Worm (Caenorhabditis elegans) whole organism, L1 larva: Measurements from ENCODE around the gene R04E5.7.

Source experiments
- C16A3.4 ChIP-seq: fragments of 150-350 bp; optimal IDR thresholded peaks from 2 replicates; lab custom pipeline; 2014; ENCODE audit warnings: missing biosample characterization, missing genetic modification characterization
- C34B4.2 ChIP-seq: sonication (generic microtip); optimal IDR thresholded peaks from 2 replicates; lab custom pipeline; 2017; ENCODE audit warnings: mild to moderate bottlenecking, missing genetic modification characterization, missing compliant biosample characterization
- Y116A8C.19 ChIP-seq: sonication (generic microtip); optimal IDR thresholded peaks from 2 replicates; lab custom pipeline; 2016; ENCODE audit warnings: missing compliant biosample characterization, missing genetic modification characterization, borderline replicate concordance
- aha-1 ChIP-seq: fragments of 150-350 bp; optimal IDR thresholded peaks from 2 replicates; lab custom pipeline; 2014; ENCODE audit warnings: missing biosample characterization, missing genetic modification characterization
- blmp-1 ChIP-seq: fragments of 150-350 bp; optimal IDR thresholded peaks from 2 replicates; lab custom pipeline; 2014; ENCODE audit warnings: missing biosample characterization, missing genetic modification characterization
- ceh-82 ChIP-seq, 3 experiments: fragments of 150-350 bp in 1 of 3; sonication (generic microtip) in 2 of 3; optimal IDR thresholded peaks; 2 replicates each; lab custom pipeline; 2014 to 2017; ENCODE audit warnings: missing biosample characterization in 3 of 3, missing genetic modification characterization in 3 of 3
- dpl-1 ChIP-seq, 3 experiments: fragments of 150-350 bp in 2 of 3; sonication (generic microtip) in 1 of 3; optimal IDR thresholded peaks; 2 replicates each; lab custom pipeline; 2014 to 2017; ENCODE audit warnings: missing biosample characterization in 3 of 3, missing genetic modification characterization in 3 of 3, missing genetic modification reagents in 3 of 3
- efl-1 ChIP-seq, 4 experiments: fragments of 150-350 bp; optimal IDR thresholded peaks in 3 of 4; peaks in 1 of 4; 1 replicate in 1 of 4; 2 replicates in 3 of 4; lab custom pipeline; 2014; ENCODE audit warnings: missing biosample characterization in 2 of 4, missing genetic modification characterization in 2 of 4, missing genetic modification reagents in 2 of 4
- elt-3 ChIP-seq, 6 experiments: fragments of 150-350 bp in 1 of 6; sonication (generic microtip); optimal IDR thresholded peaks; 2 replicates each; lab custom pipeline; 2017 to 2018; ENCODE audit warnings: missing biosample characterization in 6 of 6, missing genetic modification characterization in 6 of 6, inconsistent platforms in 1 of 6
- ets-5 ChIP-seq: fragments of 200-800 bp; sonication (Bioruptor generic); IDR thresholded peaks from 2 replicates; pipeline ENCODE4 v1.3.6; 2022; ENCODE audit warnings: missing genetic modification characterization, missing compliant biosample characterization
- fkh-8 ChIP-seq: sonication (generic microtip); optimal IDR thresholded peaks from 2 replicates; lab custom pipeline; 2016; ENCODE audit warnings: mild to moderate bottlenecking, missing genetic modification characterization, missing compliant biosample characterization
- hpl-2 ChIP-seq: fragments of 150-350 bp; optimal IDR thresholded peaks from 2 replicates; lab custom pipeline; 2014; ENCODE audit warnings: missing biosample characterization, missing genetic modification reagents, missing genetic modification characterization
- jun-1 ChIP-seq: fragments of 150-350 bp; optimal IDR thresholded peaks from 2 replicates; lab custom pipeline; 2014; ENCODE audit warnings: missing biosample characterization, missing genetic modification reagents, missing genetic modification characterization
- lin-14 ChIP-seq: fragments of 200-800 bp; sonication (Bioruptor generic); optimal IDR thresholded peaks from 2 replicates; lab custom pipeline; 2018; ENCODE audit warnings: mild to moderate bottlenecking, missing genetic modification characterization, moderate library complexity, missing compliant biosample characterization
- lin-15B ChIP-seq: fragments of 150-350 bp; sonication (generic microtip); optimal IDR thresholded peaks from 3 replicates; lab custom pipeline; 2014; ENCODE audit warnings: missing biosample characterization, missing genetic modification characterization
- lin-35 ChIP-seq, 2 experiments: fragments of 150-350 bp; optimal IDR thresholded peaks; 2 replicates each; lab custom pipeline; 2014; ENCODE audit warnings: missing biosample characterization in 2 of 2, missing genetic modification characterization in 2 of 2, missing genetic modification reagents in 2 of 2
- lsy-2 ChIP-seq, 2 experiments: fragments of 150-350 bp; optimal IDR thresholded peaks; 2 replicates each; lab custom pipeline; 2014; ENCODE audit warnings: missing biosample characterization in 2 of 2, missing genetic modification characterization in 2 of 2
- mdl-1 ChIP-seq, 2 experiments: fragments of 150-350 bp; optimal IDR thresholded peaks; 2 replicates each; lab custom pipeline; 2014 to 2017; ENCODE audit warnings: missing biosample characterization in 2 of 2, missing genetic modification characterization in 2 of 2, inconsistent platforms in 1 of 2
- mep-1 ChIP-seq: fragments of 150-350 bp; optimal IDR thresholded peaks from 2 replicates; lab custom pipeline; 2014; ENCODE audit warnings: missing biosample characterization, missing genetic modification characterization
- nhr-12 ChIP-seq: sonication (generic microtip); optimal IDR thresholded peaks from 2 replicates; lab custom pipeline; 2017; ENCODE audit warnings: missing biosample characterization, missing genetic modification characterization
- nhr-19 ChIP-seq: fragments of 200-800 bp; sonication (Bioruptor generic); conservative IDR thresholded peaks from 2 replicates; pipeline ENCODE4 v1.3.6; 2022; ENCODE audit warnings: missing genetic modification characterization, missing compliant biosample characterization
- nhr-20 ChIP-seq: sonication (generic microtip); optimal IDR thresholded peaks from 2 replicates; lab custom pipeline; 2016; ENCODE audit warnings: mild to moderate bottlenecking, missing genetic modification characterization, missing compliant biosample characterization
- nhr-28 ChIP-seq: fragments of 150-350 bp; optimal IDR thresholded peaks from 2 replicates; lab custom pipeline; 2014; ENCODE audit warnings: missing biosample characterization, missing genetic modification characterization
- nhr-47 ChIP-seq: sonication (generic microtip); optimal IDR thresholded peaks from 2 replicates; lab custom pipeline; 2016; ENCODE audit warnings: mild to moderate bottlenecking, missing genetic modification characterization, moderate library complexity, missing compliant biosample characterization
- nhr-71 ChIP-seq: sonication (generic microtip); optimal IDR thresholded peaks from 2 replicates; lab custom pipeline; 2016; ENCODE audit warnings: mild to moderate bottlenecking, missing genetic modification characterization, moderate library complexity, missing compliant biosample characterization
- nhr-85 ChIP-seq: sonication (generic microtip); peaks from one replicate; lab custom pipeline; 2016; ENCODE audit warnings: missing genetic modification characterization, inconsistent platforms, missing compliant biosample characterization
- pqm-1 ChIP-seq: sonication (generic microtip); optimal IDR thresholded peaks from 3 replicates; lab custom pipeline; 2017; ENCODE audit warnings: missing biosample characterization, missing genetic modification characterization
- rnt-1 ChIP-seq: sonication (generic microtip); optimal IDR thresholded peaks from 2 replicates; lab custom pipeline; 2016; ENCODE audit warnings: mild to moderate bottlenecking, missing genetic modification characterization, moderate library complexity, missing compliant biosample characterization
- skn-1 ChIP-seq: fragments of 150-350 bp; optimal IDR thresholded peaks from 2 replicates; lab custom pipeline; 2014; ENCODE audit warnings: missing biosample characterization, missing genetic modification characterization
- snpc-4 ChIP-seq: fragments of 150-350 bp; optimal IDR thresholded peaks from 2 replicates; lab custom pipeline; 2014; ENCODE audit warnings: missing biosample characterization, missing genetic modification characterization
- snu-23 ChIP-seq: sonication (generic microtip); optimal IDR thresholded peaks from 2 replicates; lab custom pipeline; 2016; ENCODE audit warnings: missing genetic modification characterization, missing compliant biosample characterization
- sox-4 ChIP-seq: sonication (generic microtip); optimal IDR thresholded peaks from 2 replicates; lab custom pipeline; 2016; ENCODE audit warnings: missing genetic modification characterization, missing compliant biosample characterization
- sup-37 ChIP-seq: fragments of 200-800 bp; sonication (Bioruptor generic); optimal IDR thresholded peaks from 2 replicates; lab custom pipeline; 2018; ENCODE audit warnings: mild to moderate bottlenecking, missing genetic modification characterization, missing compliant biosample characterization
- swsn-7 ChIP-seq: sonication (generic microtip); optimal IDR thresholded peaks from 2 replicates; lab custom pipeline; 2016; ENCODE audit warnings: missing genetic modification characterization, missing compliant biosample characterization
- tbx-2 ChIP-seq: sonication (generic microtip); optimal IDR thresholded peaks from 2 replicates; lab custom pipeline; 2016; ENCODE audit warnings: missing genetic modification characterization, missing compliant biosample characterization
- unc-30 ChIP-seq: sonication (generic microtip); optimal IDR thresholded peaks from 2 replicates; lab custom pipeline; 2017; ENCODE audit warnings: missing biosample characterization, missing genetic modification characterization
- xbp-1 ChIP-seq: sonication (generic microtip); optimal IDR thresholded peaks from 2 replicates; lab custom pipeline; 2016; ENCODE audit warnings: missing genetic modification characterization, missing compliant biosample characterization
- zag-1 ChIP-seq: fragments of 150-350 bp; optimal IDR thresholded peaks from 2 replicates; lab custom pipeline; 2014; ENCODE audit warnings: missing biosample characterization, missing genetic modification characterization
- ztf-4 ChIP-seq: fragments of 150-350 bp; optimal IDR thresholded peaks from 2 replicates; lab custom pipeline; 2014; ENCODE audit warnings: missing biosample characterization, missing genetic modification characterization

The R04E5.7 gene

DNA sequence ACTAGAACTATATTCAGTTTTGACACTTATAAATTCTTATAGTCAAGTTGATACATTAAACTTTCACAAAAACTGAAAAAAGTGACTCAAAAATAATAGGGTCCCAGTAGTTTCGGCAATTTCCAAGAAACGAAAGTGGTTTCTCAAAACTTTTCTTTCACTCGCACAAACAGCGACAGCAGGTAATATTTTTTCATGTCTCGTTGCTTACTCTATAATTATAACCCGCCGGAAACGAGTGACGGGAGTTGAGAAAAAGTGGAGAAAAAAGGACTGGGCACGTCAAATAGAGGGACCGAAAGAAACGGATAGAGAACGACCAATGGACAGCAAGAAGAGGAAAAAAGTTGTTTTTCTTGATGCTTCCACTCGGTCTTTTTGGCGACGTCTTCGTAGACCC, 2.9 kb upstream of the R04E5.7 start:
- TF ChIP-seq ztf-4 (tag; lab: Kevin White, UChicago) (no peak), lin-14 (GFP tag; lab: Kevin White, UChicago) (peak; percentile 51), fkh-8 (tag; lab: Kevin White, UChicago) (peak; percentile 62), tbx-2 (tag; lab: Kevin White, UChicago) (peak; percentile 13), nhr-28 (tag; lab: Kevin White, UChicago) (no peak)

DNA sequence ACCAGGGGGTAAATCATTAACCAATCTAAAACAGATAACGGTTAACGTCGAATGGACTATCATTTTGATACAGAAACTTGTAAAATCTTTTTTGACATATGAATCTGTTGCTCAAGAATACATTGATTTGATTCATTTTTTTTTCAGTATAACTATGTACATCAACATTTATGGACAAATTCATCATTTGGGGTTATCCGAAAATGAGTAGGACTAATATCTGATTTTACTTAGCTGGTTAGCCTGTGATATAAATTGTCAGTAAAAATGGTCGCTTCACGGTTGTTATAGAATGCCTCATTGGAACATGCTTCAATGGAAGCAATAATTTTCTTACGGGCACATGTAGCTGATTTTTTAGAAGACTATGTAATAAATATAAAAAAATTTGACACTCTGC, 591 bp upstream of the R04E5.7 start:
- no peak for TF ChIP-seq nhr-19
- TF ChIP-seq zag-1 (tag; lab: Kevin White, UChicago) = no peak
- TF ChIP-seq C34B4.2 = no peak
- TF ChIP-seq mep-1 (tag; lab: Kevin White, UChicago) = no peak
- TF ChIP-seq fkh-8 (tag; lab: Kevin White, UChicago) = no peak
- TF ChIP-seq unc-30 = no peak

DNA sequence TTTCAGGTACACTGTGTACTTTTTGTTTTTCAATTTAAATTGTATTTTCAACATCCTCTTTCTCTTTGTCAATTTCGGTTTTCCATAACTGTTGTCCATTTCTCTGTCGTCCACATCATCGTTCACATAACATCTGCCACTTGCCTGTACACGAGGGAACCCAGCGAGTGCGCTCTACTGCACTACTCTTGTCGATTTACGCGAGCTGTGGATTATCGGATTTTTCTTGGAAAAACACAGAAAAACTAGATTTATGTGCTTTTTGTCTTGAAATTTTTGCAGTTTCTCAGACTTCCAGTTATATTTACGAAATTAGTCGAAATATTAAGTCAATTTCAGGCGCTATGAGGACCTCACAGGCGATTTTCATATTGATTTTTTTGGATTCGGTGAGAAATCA, 5.2 kb downstream of the R04E5.7 start, which contains the start of gene chup-1:
TSS of gene chup-1 (plus strand) at position 340 of the 400 bp plus-strand sequence.
- peak in 1 of 3 experiments; percentile 30 for TF ChIP-seq ceh-82 (tag; optimal IDR thresholded peaks at IDR 0.05; lab: Kevin White, UChicago)
- peak; percentile 44 for TF ChIP-seq rnt-1
- peak in 1 of 6 experiments; percentile 30 for TF ChIP-seq elt-3 (tag; optimal IDR thresholded peaks at IDR 0.05; lab: Kevin White, UChicago)
- TF ChIP-seq xbp-1 (tag; lab: Kevin White, UChicago) = peak; percentile 18
- no peak for TF ChIP-seq nhr-12 (tag; lab: Kevin White, UChicago)
- TF ChIP-seq C16A3.4 (tag; lab: Kevin White, UChicago) = peak; percentile 49
- no peak for TF ChIP-seq snpc-4 (tag; lab: Kevin White, UChicago)
- peak; percentile 28 for TF ChIP-seq skn-1 (tag; lab: Kevin White, UChicago)
- peak; percentile 13 to 55 for TF ChIP-seq lsy-2 (tag; optimal IDR thresholded peaks at IDR 0.05; lab: Kevin White, UChicago)
- peak; percentile 37 for TF ChIP-seq nhr-85 (tag; lab: Kevin White, UChicago)
- TF ChIP-seq snu-23 (GFP tag; lab: Kevin White, UChicago) = peak; percentile 52
- peak; percentile 29 for TF ChIP-seq nhr-47 (tag; lab: Kevin White, UChicago)
- TF ChIP-seq lin-14 (GFP tag; lab: Kevin White, UChicago) = peak; percentile 64
- TF ChIP-seq nhr-20 = peak; percentile 31
- peak in 1 of 2 experiments; percentile 74 for TF ChIP-seq lin-35 (GFP tag; optimal IDR thresholded peaks at IDR 0.05; lab: Kevin White, UChicago)
- TF ChIP-seq nhr-71 (tag; lab: Kevin White, UChicago) = peak; percentile 34
- TF ChIP-seq pqm-1 = no peak
- TF ChIP-seq jun-1 (tag; lab: Kevin White, UChicago) = no peak
- TF ChIP-seq hpl-2 (GFP tag; lab: Kevin White, UChicago) = no peak
- TF ChIP-seq mdl-1 (tag; optimal IDR thresholded peaks at IDR 0.05; lab: Kevin White, UChicago) = peak in 1 of 2 experiments; percentile 37
- TF ChIP-seq swsn-7 (tag; lab: Kevin White, UChicago) = no peak
- peak; percentile 18 to 35 for TF ChIP-seq efl-1 (optimal IDR thresholded peaks at IDR 0.05; lab: Kevin White, UChicago)
- peak in 1 of 2 experiments; percentile 83 for TF ChIP-seq efl-1 (GFP tag; optimal IDR thresholded peaks at IDR 0.05 in 1 of 2; lab: Kevin White, UChicago)
- peak; percentile 73 for TF ChIP-seq blmp-1 (tag; lab: Kevin White, UChicago)
- TF ChIP-seq dpl-1 (GFP tag; optimal IDR thresholded peaks at IDR 0.05; lab: Kevin White, UChicago) = peak in 1 of 3 experiments; percentile 48
- TF ChIP-seq lin-15B (tag; lab: Kevin White, UChicago) = peak; percentile 25

DNA sequence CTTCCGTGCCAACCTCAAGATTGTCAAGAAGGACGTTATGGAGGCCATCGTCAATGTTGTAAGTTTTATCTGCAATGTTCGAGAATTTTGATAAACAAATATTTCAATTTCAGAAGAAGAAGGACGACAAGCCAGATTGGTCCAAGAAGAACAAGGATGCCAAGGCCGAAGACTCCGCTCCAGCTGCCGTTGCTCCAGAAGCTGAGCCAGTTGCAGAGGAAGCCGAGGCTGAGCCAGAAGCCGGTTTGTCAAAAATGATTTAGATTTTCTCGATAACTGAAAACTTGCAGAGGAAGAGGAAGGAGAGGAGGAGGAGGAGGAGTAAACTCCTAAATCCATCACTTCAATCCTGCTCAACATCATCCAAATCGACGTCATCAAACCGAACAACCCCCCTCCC, 7.0 kb downstream of the R04E5.7 start:
- TF ChIP-seq ets-5 (no peak), sup-37 (GFP tag; lab: Kevin White, UChicago) (no peak), sox-4 (no peak), Y116A8C.19 (tag; lab: Kevin White, UChicago) (no peak), aha-1 (tag; lab: Kevin White, UChicago) (no peak)
